Fruit fly (Drosophila melanogaster): Measurements from ENCODE around the gene ND-B22.

dm6 chr2L:13331021-13331420 is 39.9 kb downstream of the ND-B22 start, which contains the start of gene hbt:
- TF ChIP-seq usp (GFP tag; optimal IDR thresholded peaks at IDR 0.05) (no peak), pan (optimal IDR thresholded peaks at IDR 0.05) (no peak), Dll (optimal IDR thresholded peaks at IDR 0.05) (no peak), CG8478 (optimal IDR thresholded peaks at IDR 0.05) (no peak), EcR (GFP tag; optimal IDR thresholded peaks at IDR 0.05) (no peak)

All from whole organism.